Worm (Caenorhabditis elegans) whole organism, dauer: Measurements from ENCODE around the gene mif-2.

Experiments used
- unc-62 ChIP-seq: sonication (generic microtip); optimal IDR thresholded peaks from 2 replicates; lab custom pipeline; 2017; ENCODE audit warnings: missing biosample characterization, missing genetic modification reagents, missing genetic modification characterization

Gene mif-2

ce11 chrV:11927346-11927745, 50.9 kb downstream of the mif-2 start, which contains the start of gene osm-6:
Gene osm-6, minus strand, starts transcription at chrV:11927446.
- TF ChIP-seq unc-62 (GFP tag; lab: Kevin White, UChicago), result no peak
